Worm (Caenorhabditis elegans) whole organism, L4 larva: ENCODE data around the gene fipr-25.

ENCODE experiments used
- F26F4.8 ChIP-seq: fragments of 200-800 bp; sonication (Bioruptor generic); conservative IDR thresholded peaks from 2 replicates; pipeline ENCODE4 v1.3.6; 2022; ENCODE audit warnings: missing genetic modification characterization, missing compliant biosample characterization
- Y48G9A.11 ChIP-seq: fragments of 200-800 bp; sonication (Bioruptor generic); IDR thresholded peaks from 2 replicates; pipeline ENCODE4 v1.3.6; 2022; ENCODE audit warnings: missing genetic modification reagents, missing genetic modification characterization, missing compliant biosample characterization
- ZK337.2 ChIP-seq: fragments of 200-800 bp; sonication (Bioruptor generic); IDR thresholded peaks from 2 replicates; pipeline ENCODE4 v1.3.6; 2022; ENCODE audit warnings: missing genetic modification reagents, missing genetic modification characterization, missing compliant biosample characterization
- ZK546.5 ChIP-seq, 2 experiments: sonication (generic microtip); optimal IDR thresholded peaks; 2 replicates each; lab custom pipeline; 2017; ENCODE audit warnings: missing biosample characterization in 2 of 2, missing genetic modification characterization in 2 of 2
- aly-2 ChIP-seq: sonication (generic microtip); optimal IDR thresholded peaks from 2 replicates; lab custom pipeline; 2018; ENCODE audit warnings: missing biosample characterization, missing genetic modification characterization
- ama-1 ChIP-seq: fragments of 150-350 bp; optimal IDR thresholded peaks from 2 replicates; lab custom pipeline; 2014; ENCODE audit warnings: inconsistent platforms, mixed read lengths
- ceh-20 ChIP-seq: fragments of 200-800 bp; sonication (Bioruptor generic); IDR thresholded peaks from 2 replicates; pipeline ENCODE4 v1.3.6; 2022; ENCODE audit warnings: missing genetic modification reagents, missing genetic modification characterization, missing compliant biosample characterization
- ceh-62 ChIP-seq: sonication (generic microtip); optimal IDR thresholded peaks from 2 replicates; lab custom pipeline; 2017; ENCODE audit warnings: missing biosample characterization, missing genetic modification characterization
- ces-1 ChIP-seq: fragments of 150-350 bp; sonication (generic microtip); optimal IDR thresholded peaks from 4 replicates; lab custom pipeline; 2014; ENCODE audit warnings: missing biosample characterization, missing genetic modification reagents, missing genetic modification characterization
- cey-2 ChIP-seq: sonication (generic microtip); optimal IDR thresholded peaks from 3 replicates; lab custom pipeline; 2017; ENCODE audit warnings: missing genetic modification characterization, mild to moderate bottlenecking, missing compliant biosample characterization, antibody characterized with exemption, borderline replicate concordance; ENCODE audit not compliant: insufficient read depth
- ctbp-1 ChIP-seq: fragments of 200-800 bp; sonication (Bioruptor generic); IDR thresholded peaks from 2 replicates; pipeline ENCODE4 v1.3.6; 2022; ENCODE audit warnings: missing genetic modification reagents, missing genetic modification characterization, missing compliant biosample characterization
- daf-16 ChIP-seq, 3 experiments: sonication (generic microtip); optimal IDR thresholded peaks; 2 replicates each; lab custom pipeline; 2016 to 2017; ENCODE audit warnings: missing genetic modification characterization in 3 of 3, missing genetic modification reagents in 3 of 3, mild to moderate bottlenecking in 2 of 3, missing compliant biosample characterization in 2 of 3, missing biosample characterization in 1 of 3, moderate library complexity in 1 of 3
- dmd-6 ChIP-seq: fragments of 200-800 bp; sonication (Bioruptor generic); IDR thresholded peaks from 2 replicates; pipeline ENCODE4 v1.3.6; 2022; ENCODE audit warnings: missing genetic modification reagents, missing genetic modification characterization, missing compliant biosample characterization
- dmd-8 ChIP-seq: fragments of 200-800 bp; sonication (Bioruptor generic); IDR thresholded peaks from 2 replicates; pipeline ENCODE4 v1.3.6; 2022; ENCODE audit warnings: missing genetic modification characterization, missing compliant biosample characterization
- dmd-9 ChIP-seq: fragments of 200-800 bp; sonication (Bioruptor generic); IDR thresholded peaks from 2 replicates; pipeline ENCODE4 v1.3.6; 2022; ENCODE audit warnings: missing genetic modification reagents, missing genetic modification characterization, missing compliant biosample characterization
- dve-1 ChIP-seq: sonication (generic microtip); optimal IDR thresholded peaks from 2 replicates; lab custom pipeline; 2017; ENCODE audit warnings: antibody characterized with exemption, mild to moderate bottlenecking, missing genetic modification characterization, missing compliant biosample characterization; ENCODE audit not compliant: insufficient read depth
- fos-1 ChIP-seq: fragments of 150-350 bp; optimal IDR thresholded peaks from 2 replicates; lab custom pipeline; 2014; ENCODE audit warnings: missing biosample characterization, missing genetic modification characterization
- gei-8 ChIP-seq: fragments of 200-800 bp; sonication (Bioruptor generic); optimal IDR thresholded peaks from 2 replicates; lab custom pipeline; 2018; ENCODE audit warnings: mild to moderate bottlenecking, missing genetic modification characterization, missing compliant biosample characterization
- hlh-11 ChIP-seq: fragments of 200-800 bp; sonication (Bioruptor generic); optimal IDR thresholded peaks from 2 replicates; lab custom pipeline; 2018; ENCODE audit warnings: mild to moderate bottlenecking, missing genetic modification characterization, missing compliant biosample characterization
- hlh-30 ChIP-seq: sonication (generic microtip); optimal IDR thresholded peaks from 2 replicates; lab custom pipeline; 2017; ENCODE audit warnings: antibody characterized with exemption, mild to moderate bottlenecking, missing genetic modification characterization, missing compliant biosample characterization; ENCODE audit not compliant: insufficient read depth
- hmg-1.1 ChIP-seq: fragments of 200-800 bp; sonication (Bioruptor generic); IDR thresholded peaks from 2 replicates; pipeline ENCODE4 v1.3.6; 2022; ENCODE audit warnings: missing genetic modification reagents, missing genetic modification characterization, missing compliant biosample characterization
- jun-1 ChIP-seq: fragments of 150-350 bp; optimal IDR thresholded peaks from 2 replicates; lab custom pipeline; 2014; ENCODE audit warnings: missing biosample characterization, missing genetic modification reagents, missing genetic modification characterization
- lin-1 ChIP-seq: fragments of 200-800 bp; sonication (Bioruptor generic); IDR thresholded peaks from 2 replicates; pipeline ENCODE4 v1.3.6; 2022; ENCODE audit warnings: missing genetic modification reagents, missing genetic modification characterization, missing compliant biosample characterization
- lin-13 ChIP-seq: fragments of 150-350 bp; optimal IDR thresholded peaks from 2 replicates; lab custom pipeline; 2014; ENCODE audit warnings: missing biosample characterization, missing genetic modification reagents, missing genetic modification characterization
- lin-29 ChIP-seq: fragments of 200-800 bp; sonication (Bioruptor generic); IDR thresholded peaks from 2 replicates; pipeline ENCODE4 v1.3.6; 2022; ENCODE audit warnings: missing genetic modification reagents, missing genetic modification characterization, missing compliant biosample characterization
- lin-38 ChIP-seq: fragments of 200-800 bp; sonication (Bioruptor generic); IDR thresholded peaks from 2 replicates; pipeline ENCODE4 v1.3.6; 2022; ENCODE audit warnings: missing genetic modification reagents, missing genetic modification characterization, missing compliant biosample characterization
- lin-39 ChIP-seq: fragments of 150-350 bp; optimal IDR thresholded peaks from 2 replicates; lab custom pipeline; 2014; ENCODE audit warnings: missing biosample characterization, missing genetic modification reagents, missing genetic modification characterization
- madf-5 ChIP-seq, 2 experiments: fragments of 200-800 bp; sonication (Bioruptor generic); IDR thresholded peaks; 2 replicates each; pipeline ENCODE4 v1.3.6; 2022; ENCODE audit warnings: missing compliant biosample characterization in 2 of 2, missing genetic modification characterization in 2 of 2
- madf-9 ChIP-seq: fragments of 200-800 bp; sonication (Bioruptor generic); conservative IDR thresholded peaks from 2 replicates; pipeline ENCODE4 v1.3.6; 2022; ENCODE audit warnings: missing genetic modification reagents, missing genetic modification characterization, missing compliant biosample characterization
- mdl-1 ChIP-seq, 2 experiments: fragments of 150-350 bp in 1 of 2; sonication (generic microtip) in 1 of 2; optimal IDR thresholded peaks; 2 replicates each; lab custom pipeline; 2014 to 2017; ENCODE audit warnings: missing biosample characterization in 2 of 2, missing genetic modification characterization in 2 of 2
- mxl-3 ChIP-seq: fragments of 200-800 bp; sonication (Bioruptor generic); optimal IDR thresholded peaks from 2 replicates; lab custom pipeline; 2018; ENCODE audit warnings: mild to moderate bottlenecking, missing genetic modification characterization, missing compliant biosample characterization
- nhr-10 ChIP-seq: fragments of 150-350 bp; optimal IDR thresholded peaks from 2 replicates; lab custom pipeline; 2014; ENCODE audit warnings: missing biosample characterization, missing genetic modification characterization
- nhr-111 ChIP-seq: fragments of 200-800 bp; sonication (Bioruptor generic); optimal IDR thresholded peaks from 2 replicates; lab custom pipeline; 2018; ENCODE audit warnings: mild to moderate bottlenecking, missing genetic modification characterization, missing compliant biosample characterization
- nhr-237 ChIP-seq: sonication (generic microtip); optimal IDR thresholded peaks from 2 replicates; lab custom pipeline; 2017; ENCODE audit warnings: missing biosample characterization, missing genetic modification characterization
- nhr-28 ChIP-seq: fragments of 150-350 bp; optimal IDR thresholded peaks from 2 replicates; lab custom pipeline; 2014; ENCODE audit warnings: missing biosample characterization, missing genetic modification characterization
- nhr-48 ChIP-seq: sonication (generic microtip); optimal IDR thresholded peaks from 2 replicates; lab custom pipeline; 2016; ENCODE audit warnings: mild to moderate bottlenecking, missing genetic modification characterization, missing compliant biosample characterization
- nhr-76 ChIP-seq: fragments of 150-350 bp; optimal IDR thresholded peaks from 2 replicates; lab custom pipeline; 2014; ENCODE audit warnings: missing biosample characterization, missing genetic modification characterization
- nhr-77 ChIP-seq: fragments of 150-350 bp; optimal IDR thresholded peaks from 2 replicates; lab custom pipeline; 2014; ENCODE audit warnings: missing biosample characterization, missing genetic modification characterization
- sdz-12 ChIP-seq: fragments of 200-800 bp; sonication (Bioruptor generic); optimal IDR thresholded peaks from 2 replicates; lab custom pipeline; 2018; ENCODE audit warnings: mild to moderate bottlenecking, missing genetic modification characterization, missing compliant biosample characterization
- snpc-1.2 ChIP-seq: fragments of 200-800 bp; sonication (Bioruptor generic); IDR thresholded peaks from 2 replicates; pipeline ENCODE4 v1.3.6; 2022; ENCODE audit warnings: missing genetic modification reagents, missing genetic modification characterization, missing compliant biosample characterization
- snpc-4 ChIP-seq: fragments of 150-350 bp; optimal IDR thresholded peaks from 2 replicates; lab custom pipeline; 2014; ENCODE audit warnings: missing biosample characterization, missing genetic modification characterization
- spr-3 ChIP-seq: fragments of 200-800 bp; sonication (Bioruptor generic); optimal IDR thresholded peaks from 2 replicates; lab custom pipeline; 2018; ENCODE audit warnings: mild to moderate bottlenecking, missing genetic modification characterization, missing compliant biosample characterization
- unc-39 ChIP-seq: sonication (generic microtip); optimal IDR thresholded peaks from 2 replicates; lab custom pipeline; 2017; ENCODE audit warnings: missing biosample characterization, missing genetic modification characterization
- unc-62 ChIP-seq, 3 experiments: fragments of 150-350 bp in 1 of 3; sonication (generic microtip); optimal IDR thresholded peaks in 2 of 3; peaks in 1 of 3; 1 replicate in 1 of 3; 2 replicates in 2 of 3; lab custom pipeline; 2014 to 2017; ENCODE audit warnings: missing biosample characterization in 3 of 3, missing genetic modification characterization in 3 of 3, missing genetic modification reagents in 3 of 3, missing genotype in 1 of 3
- zfp-2 ChIP-seq: sonication (generic microtip); optimal IDR thresholded peaks from 2 replicates; lab custom pipeline; 2016; ENCODE audit warnings: mild to moderate bottlenecking, missing genetic modification characterization, missing compliant biosample characterization
- zfp-3 ChIP-seq: fragments of 200-800 bp; sonication (Bioruptor generic); conservative IDR thresholded peaks from 2 replicates; pipeline ENCODE4 v1.3.6; 2022; ENCODE audit warnings: missing genetic modification reagents, missing genetic modification characterization, missing compliant biosample characterization
- zip-11 ChIP-seq: fragments of 200-800 bp; sonication (Bioruptor generic); IDR thresholded peaks from 2 replicates; pipeline ENCODE4 v1.3.6; 2022; ENCODE audit warnings: missing genetic modification characterization, missing compliant biosample characterization

The fipr-25 gene

DNA sequence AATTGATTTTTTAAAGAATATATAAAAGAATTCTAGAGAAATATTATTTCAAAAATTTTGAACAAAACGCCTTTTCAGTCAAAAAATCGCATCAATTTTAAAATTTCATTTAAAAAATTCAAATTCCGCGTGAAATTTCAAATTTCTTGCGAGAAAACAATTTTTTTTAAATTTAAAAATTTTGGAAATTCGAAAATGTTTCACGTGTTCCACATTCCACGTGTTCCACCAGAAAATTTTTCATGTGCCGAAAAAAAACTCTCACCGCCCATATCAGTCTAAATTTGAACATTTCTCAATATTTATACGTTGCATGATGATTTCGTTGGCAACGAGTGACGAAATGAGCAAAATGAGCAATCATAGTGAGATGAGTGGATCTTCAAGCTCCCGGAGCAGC lies 17.8 kb downstream of the fipr-25 start, which contains the start of gene fbxa-201:
fbxa-201 (plus strand) TSS at position 301 of the 400 bp plus-strand sequence.
- TF ChIP-seq dmd-8 (GFP tag; lab: Robert Waterston, UW): no peak
- no peak for TF ChIP-seq nhr-111
- no peak for TF ChIP-seq dmd-6
- no peak for TF ChIP-seq fos-1 (tag; lab: Kevin White, UChicago)
- TF ChIP-seq unc-62 (GFP tag; optimal IDR thresholded peaks at IDR 0.05 in 1 of 2; lab: Kevin White, UChicago): no peak
- TF ChIP-seq unc-62 (tag; optimal IDR thresholded peaks at IDR 0.05; lab: Kevin White, UChicago): no peak
- no peak for TF ChIP-seq snpc-4
- TF ChIP-seq cey-2 (tag; lab: Kevin White, UChicago): no peak

DNA sequence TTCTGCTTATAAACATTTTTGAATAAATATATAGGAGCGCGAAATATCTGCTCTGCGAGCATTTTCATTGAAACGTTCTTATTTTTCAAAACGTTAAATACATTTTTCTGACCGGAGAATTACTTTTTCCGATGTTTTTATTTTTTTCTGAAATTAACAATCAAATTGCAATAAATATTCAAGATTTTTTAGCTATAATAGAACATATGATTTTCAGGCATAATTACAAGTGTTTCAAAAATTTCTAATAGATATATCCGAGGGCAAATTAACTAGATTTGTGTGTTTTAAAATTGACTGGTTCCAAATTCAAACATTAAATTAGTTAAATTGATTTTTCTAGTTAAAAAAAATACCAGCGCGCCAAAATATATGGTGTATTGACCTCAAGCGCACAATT lies 21.8 kb downstream of the fipr-25 start, which contains the start of gene T08B1.4:
T08B1.4 (plus strand) TSS at position 301 of the 400 bp plus-strand sequence.
- TF ChIP-seq hmg-1.1 (GFP tag; lab: Robert Waterston, UW) (no peak), lin-39 (tag; lab: Kevin White, UChicago) (no peak), F26F4.8 (GFP tag; lab: Robert Waterston, UW) (no peak), nhr-48 (tag; lab: Kevin White, UChicago) (no peak), aly-2 (tag; lab: Kevin White, UChicago) (no peak), zfp-3 (no peak)

DNA sequence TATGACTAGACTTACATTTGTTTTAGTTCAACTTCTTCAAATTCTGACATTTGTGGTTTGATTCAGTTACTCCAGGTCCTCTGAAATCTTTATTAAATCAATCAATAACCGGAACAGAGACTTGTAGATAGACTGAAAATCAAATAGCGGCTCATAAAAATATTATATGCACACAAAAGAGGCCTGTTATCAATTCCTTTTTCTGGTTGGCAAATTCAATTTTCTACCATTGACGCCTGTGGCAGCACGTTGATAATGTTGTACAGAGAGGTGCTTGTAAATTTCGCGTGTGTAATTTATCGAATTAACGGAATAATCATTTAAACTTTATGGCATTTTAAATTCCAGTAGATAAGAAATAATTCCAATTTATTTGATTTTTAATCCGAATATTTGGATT lies 29.7 kb downstream of the fipr-25 start, which contains the start of gene T08B1.1:
T08B1.1 (minus strand) TSS at position 92 of the 400 bp plus-strand sequence.
- TF ChIP-seq mdl-1 (tag; optimal IDR thresholded peaks at IDR 0.05; lab: Kevin White, UChicago) (peak in 1 of 2 experiments; percentile 5), nhr-237 (no peak), unc-39 (tag; lab: Kevin White, UChicago) (no peak), snpc-1.2 (GFP tag; lab: Robert Waterston, UW) (no peak), dve-1 (tag; lab: Kevin White, UChicago) (peak; percentile 42), gei-8 (no peak), ZK337.2 (GFP tag; lab: Robert Waterston, UW) (no peak), lin-13 (GFP tag; lab: Kevin White, UChicago) (no peak), hlh-11 (tag; lab: Kevin White, UChicago) (peak; percentile 36), daf-16 (GFP tag; optimal IDR thresholded peaks at IDR 0.05; lab: Kevin White, UChicago) (no peak), daf-16 (tag; optimal IDR thresholded peaks at IDR 0.05; lab: Kevin White, UChicago) (peak; percentile 68), lin-38 (GFP tag; lab: Robert Waterston, UW) (no peak), madf-5 (GFP tag; IDR thresholded peaks at IDR 0.05; lab: Robert Waterston, UW) (no peak), lin-29 (GFP tag; lab: Robert Waterston, UW) (no peak), zip-11 (no peak), dmd-6 (no peak; the same call in 1 of the 2 replicates), ama-1 (no peak), madf-9 (GFP tag; lab: Robert Waterston, UW) (no peak), nhr-76 (no peak), sdz-12 (GFP tag; lab: Kevin White, UChicago) (no peak), lin-1 (GFP tag; lab: Robert Waterston, UW) (no peak; the same call in 1 of the 2 replicates), ces-1 (GFP tag; lab: Kevin White, UChicago) (no peak), hlh-30 (tag; lab: Kevin White, UChicago) (no peak), Y48G9A.11 (GFP tag; lab: Robert Waterston, UW) (no peak), ceh-62 (tag; lab: Kevin White, UChicago) (no peak), ceh-20 (GFP tag; lab: Robert Waterston, UW) (peak; percentile 45; the same call in 1 of the 2 replicates), mxl-3 (GFP tag; lab: Kevin White, UChicago) (no peak), ctbp-1 (no peak), snpc-4 (no peak), nhr-10 (no peak), nhr-77 (no peak), nhr-28 (peak; percentile 0), unc-62 (GFP tag; optimal IDR thresholded peaks at IDR 0.05 in 1 of 2; lab: Kevin White, UChicago) (no peak), unc-62 (tag; optimal IDR thresholded peaks at IDR 0.05; lab: Kevin White, UChicago) (no peak), zfp-2 (no peak), spr-3 (GFP tag; lab: Kevin White, UChicago) (no peak), jun-1 (tag; lab: Kevin White, UChicago) (no peak), dmd-9 (GFP tag; lab: Robert Waterston, UW) (no peak), ZK546.5 (tag; optimal IDR thresholded peaks at IDR 0.05; lab: Kevin White, UChicago) (no peak)
